Worm (Caenorhabditis elegans) whole organism, young adult: ENCODE measurements around the gene ech-5.
A peak's percentile ranks its signal among the peaks of the same experiment; 100 is the strongest.

ENCODE experiments used
- C17E4.6 ChIP-seq: fragments of 200-800 bp; sonication (Bioruptor generic); IDR thresholded peaks from 2 replicates; pipeline ENCODE4 v1.3.6; 2022; ENCODE audit warnings: missing genetic modification reagents, missing genetic modification characterization, missing compliant biosample characterization
- F33H1.4 ChIP-seq: fragments of 200-800 bp; sonication (Bioruptor generic); IDR thresholded peaks from 2 replicates; pipeline ENCODE4 v1.3.6; 2022; ENCODE audit warnings: missing genetic modification reagents, missing genetic modification characterization, missing compliant biosample characterization
- K11D2.4 ChIP-seq: fragments of 200-800 bp; sonication (Bioruptor generic); IDR thresholded peaks from 2 replicates; pipeline ENCODE4 v1.3.6; 2022; ENCODE audit warnings: missing genetic modification reagents, missing genetic modification characterization, missing compliant biosample characterization
- Y56A3A.18 ChIP-seq: fragments of 200-800 bp; sonication (Bioruptor generic); IDR thresholded peaks from 2 replicates; pipeline ENCODE4 v1.3.6; 2022; ENCODE audit warnings: missing genetic modification reagents, missing genetic modification characterization, missing compliant biosample characterization
- Y79H2A.3 ChIP-seq: fragments of 200-800 bp; sonication (Bioruptor generic); conservative IDR thresholded peaks from 2 replicates; pipeline ENCODE4 v1.3.6; 2022; ENCODE audit warnings: missing genetic modification reagents, missing genetic modification characterization, missing compliant biosample characterization
- akir-1 ChIP-seq: fragments of 200-800 bp; sonication (Bioruptor generic); optimal IDR thresholded peaks from 2 replicates; lab custom pipeline; 2018; ENCODE audit warnings: mild to moderate bottlenecking, missing genetic modification characterization, moderate library complexity, missing compliant biosample characterization
- aptf-2 ChIP-seq: fragments of 200-800 bp; sonication (Bioruptor generic); conservative IDR thresholded peaks from 2 replicates; pipeline ENCODE4 v1.3.6; 2022; ENCODE audit warnings: missing genetic modification reagents, missing genetic modification characterization, missing compliant biosample characterization
- attf-6 ChIP-seq: fragments of 200-800 bp; sonication (Bioruptor generic); IDR thresholded peaks from 2 replicates; pipeline ENCODE4 v1.3.6; 2022; ENCODE audit warnings: missing genetic modification reagents, missing genetic modification characterization, missing compliant biosample characterization
- cebp-1 ChIP-seq, 2 experiments: fragments of 200-800 bp in 1 of 2; sonication (Bioruptor generic) in 1 of 2; sonication (generic microtip) in 1 of 2; IDR thresholded peaks in 1 of 2; optimal IDR thresholded peaks in 1 of 2; 2 replicates each; pipeline versions ENCODE4 v1.3.6 to Lab custom; 2017 to 2022; ENCODE audit warnings: missing compliant biosample characterization in 2 of 2, missing genetic modification characterization in 2 of 2, mild to moderate bottlenecking in 1 of 2, missing genetic modification reagents in 1 of 2, moderate library complexity in 1 of 2
- ceh-100 ChIP-seq: fragments of 200-800 bp; sonication (Bioruptor generic); IDR thresholded peaks from 2 replicates; pipeline ENCODE4 v1.3.6; 2022; ENCODE audit warnings: missing genetic modification reagents, missing genetic modification characterization, missing compliant biosample characterization
- ceh-40 ChIP-seq: fragments of 200-800 bp; sonication (Bioruptor generic); IDR thresholded peaks from 2 replicates; pipeline ENCODE4 v1.3.6; 2022; ENCODE audit warnings: missing genetic modification characterization, missing compliant biosample characterization
- ceh-58 ChIP-seq: fragments of 200-800 bp; sonication (Bioruptor generic); IDR thresholded peaks from 2 replicates; pipeline ENCODE4 v1.3.6; 2022; ENCODE audit warnings: missing genetic modification characterization, missing compliant biosample characterization
- ceh-79 ChIP-seq: sonication (generic microtip); optimal IDR thresholded peaks from 2 replicates; lab custom pipeline; 2017; ENCODE audit warnings: mild to moderate bottlenecking, missing genetic modification characterization, missing compliant biosample characterization
- chd-7 ChIP-seq: sonication (generic microtip); optimal IDR thresholded peaks from 2 replicates; lab custom pipeline; 2016; ENCODE audit warnings: mild to moderate bottlenecking, missing genetic modification characterization, moderate library complexity, missing compliant biosample characterization
- dpff-1 ChIP-seq: sonication (generic microtip); optimal IDR thresholded peaks from 2 replicates; lab custom pipeline; 2017; ENCODE audit warnings: mild to moderate bottlenecking, missing genetic modification characterization, missing compliant biosample characterization
- dpl-1 ChIP-seq: fragments of 150-350 bp; optimal IDR thresholded peaks from 2 replicates; lab custom pipeline; 2014; ENCODE audit warnings: missing biosample characterization, missing genetic modification reagents, missing genetic modification characterization
- efl-1 ChIP-seq: fragments of 150-350 bp; optimal IDR thresholded peaks from 2 replicates; lab custom pipeline; 2014; ENCODE audit warnings: missing biosample characterization, missing genetic modification reagents, missing genetic modification characterization
- egl-18 ChIP-seq: fragments of 200-800 bp; sonication (Bioruptor generic); IDR thresholded peaks from 2 replicates; pipeline ENCODE4 v1.3.6; 2022; ENCODE audit warnings: missing genetic modification reagents, missing genetic modification characterization, missing compliant biosample characterization
- egl-44 ChIP-seq: fragments of 200-800 bp; sonication (Bioruptor generic); IDR thresholded peaks from 2 replicates; pipeline ENCODE4 v1.3.6; 2022; ENCODE audit warnings: missing genetic modification reagents, missing genetic modification characterization, missing compliant biosample characterization
- egrh-3 ChIP-seq: fragments of 200-800 bp; sonication (Bioruptor generic); IDR thresholded peaks from 2 replicates; pipeline ENCODE4 v1.3.6; 2022; ENCODE audit warnings: missing genetic modification reagents, missing genetic modification characterization, missing compliant biosample characterization
- hlh-12 ChIP-seq: sonication (generic microtip); optimal IDR thresholded peaks from 2 replicates; lab custom pipeline; 2016; ENCODE audit warnings: missing genetic modification characterization, missing compliant biosample characterization
- hsf-1 ChIP-seq: fragments of 200-800 bp; sonication (Bioruptor generic); IDR thresholded peaks from 2 replicates; pipeline ENCODE4 v1.3.6; 2022; ENCODE audit warnings: missing genetic modification reagents, missing genetic modification characterization, missing compliant biosample characterization
- lin-26 ChIP-seq: fragments of 200-800 bp; sonication (Bioruptor generic); IDR thresholded peaks from 2 replicates; pipeline ENCODE4 v1.3.6; 2022; ENCODE audit warnings: missing genetic modification reagents, missing genetic modification characterization, missing compliant biosample characterization
- lin-54 ChIP-seq: fragments of 200-800 bp; sonication (Bioruptor generic); optimal IDR thresholded peaks from 2 replicates; lab custom pipeline; 2018; ENCODE audit warnings: mild to moderate bottlenecking, missing genetic modification characterization, missing compliant biosample characterization
- lsl-1 ChIP-seq: fragments of 200-800 bp; sonication (Bioruptor generic); optimal IDR thresholded peaks from 2 replicates; lab custom pipeline; 2018; ENCODE audit warnings: mild to moderate bottlenecking, missing genetic modification characterization, moderate library complexity, missing compliant biosample characterization
- madf-6 ChIP-seq: fragments of 200-800 bp; sonication (Bioruptor generic); IDR thresholded peaks from 2 replicates; pipeline ENCODE4 v1.3.6; 2022; ENCODE audit warnings: missing genetic modification reagents, missing genetic modification characterization, missing compliant biosample characterization
- madf-8 ChIP-seq: fragments of 200-800 bp; sonication (Bioruptor generic); conservative IDR thresholded peaks from 2 replicates; pipeline ENCODE4 v1.3.6; 2022; ENCODE audit warnings: missing genetic modification reagents, missing genetic modification characterization, missing compliant biosample characterization
- nhr-179 ChIP-seq: sonication (generic microtip); optimal IDR thresholded peaks from 2 replicates; lab custom pipeline; 2016; ENCODE audit warnings: mild to moderate bottlenecking, missing genetic modification characterization, missing compliant biosample characterization
- pha-4 ChIP-seq: fragments of 150-350 bp; sonication (generic microtip); optimal IDR thresholded peaks from 2 replicates; lab custom pipeline; 2014; ENCODE audit warnings: missing biosample characterization, missing genetic modification reagents, missing genetic modification characterization
- rcor-1 ChIP-seq: fragments of 200-800 bp; sonication (Bioruptor generic); IDR thresholded peaks from 2 replicates; pipeline ENCODE4 v1.3.6; 2022; ENCODE audit warnings: missing genetic modification reagents, missing genetic modification characterization, missing compliant biosample characterization
- rec-8 ChIP-seq, 2 experiments: sonication (generic microtip); optimal IDR thresholded peaks; 2 replicates each; lab custom pipeline; 2016; ENCODE audit warnings: mild to moderate bottlenecking in 2 of 2, missing genetic modification characterization in 2 of 2, missing genetic modification reagents in 2 of 2, missing genotype in 2 of 2, missing biosample characterization in 1 of 2, missing compliant biosample characterization in 1 of 2, moderate library complexity in 1 of 2
- sea-2 ChIP-seq: fragments of 200-800 bp; sonication (Bioruptor generic); IDR thresholded peaks from 2 replicates; pipeline ENCODE4 v1.3.6; 2022; ENCODE audit warnings: missing genetic modification characterization, missing compliant biosample characterization
- unc-130 ChIP-seq: sonication (generic microtip); optimal IDR thresholded peaks from 2 replicates; lab custom pipeline; 2016; ENCODE audit warnings: missing genetic modification reagents, missing genetic modification characterization, missing compliant biosample characterization
- ztf-3 ChIP-seq: fragments of 200-800 bp; sonication (Bioruptor generic); optimal IDR thresholded peaks from 2 replicates; lab custom pipeline; 2018; ENCODE audit warnings: mild to moderate bottlenecking, missing genetic modification characterization, missing compliant biosample characterization

Gene ech-5

ce11 chrIV:829691-830090, 32.9 kb downstream of the ech-5 start (continued):
- TF ChIP-seq hlh-12 (tag; lab: Kevin White, UChicago) (no peak), K11D2.4 (no peak), ceh-40 (no peak), madf-8 (GFP tag; lab: Robert Waterston, UW) (peak; percentile 49), F33H1.4 (GFP tag; lab: Robert Waterston, UW) (peak; percentile 82)

ce11 chrIV:830262-830960, 33.6 kb downstream of the ech-5 start:
- no peak for TF ChIP-seq C17E4.6 (GFP tag; lab: Robert Waterston, UW)
- TF ChIP-seq attf-6 (GFP tag; lab: Robert Waterston, UW): no peak
- no peak for TF ChIP-seq akir-1 (GFP tag; lab: Kevin White, UChicago)
- no peak for TF ChIP-seq pha-4 (tag; lab: Kevin White, UChicago)
- peak; percentile 58 for TF ChIP-seq madf-6 (GFP tag; lab: Robert Waterston, UW)
- no peak for TF ChIP-seq rcor-1
- no peak for TF ChIP-seq rec-8 (tag; optimal IDR thresholded peaks at IDR 0.05; lab: Kevin White, UChicago)
- no peak for TF ChIP-seq ceh-100 (GFP tag; lab: Robert Waterston, UW)
- TF ChIP-seq K11D2.4: no peak
- TF ChIP-seq ceh-79: no peak
- peak; percentile 57 for TF ChIP-seq efl-1 (GFP tag; lab: Kevin White, UChicago)
- no peak for TF ChIP-seq egl-18 (GFP tag; lab: Robert Waterston, UW)
- no peak for TF ChIP-seq unc-130 (GFP tag; lab: Kevin White, UChicago)

ce11 chrIV:831796-832486, 35.1 kb downstream of the ech-5 start, which contains the start of the genes madf-1 and Y55F3BR.10:
Gene madf-1, minus strand, starts transcription at chrIV:831896.
Gene Y55F3BR.10, plus strand, starts transcription at chrIV:832436.
- TF ChIP-seq ztf-3 (GFP tag; lab: Kevin White, UChicago) (no peak), madf-6 (GFP tag; lab: Robert Waterston, UW) (no peak), nhr-179 (tag; lab: Kevin White, UChicago) (no peak), aptf-2 (GFP tag; lab: Robert Waterston, UW) (no peak), egl-18 (GFP tag; lab: Robert Waterston, UW) (no peak), hsf-1 (GFP tag; lab: Robert Waterston, UW) (no peak), egl-44 (GFP tag; lab: Robert Waterston, UW) (no peak), lin-26 (GFP tag; lab: Robert Waterston, UW) (no peak)

- TF ChIP-seq cebp-1 (GFP tag; IDR thresholded peaks at IDR 0.05; lab: Robert Waterston, UW) (0 out of 2 replicates have a peak, but pooled peaks have one; percentile 11), cebp-1 (tag; optimal IDR thresholded peaks at IDR 0.05; lab: Kevin White, UChicago) (peak; percentile 29), efl-1 (GFP tag; lab: Kevin White, UChicago) (peak; percentile 5), ceh-58 (GFP tag; lab: Robert Waterston, UW) (no peak)
- TF ChIP-seq, all 124 proteins: peak for 2
These were observed 36.7 kb downstream of the ech-5 start for ce11 chrIV:833517-833916.

ce11 chrIV:842095-842494, 45.3 kb downstream of the ech-5 start, which contains the start of gene Y55F3BR.6:
Gene Y55F3BR.6, minus strand, starts transcription at chrIV:842126.
- TF ChIP-seq Y56A3A.18 (GFP tag; lab: Robert Waterston, UW) (no peak), efl-1 (GFP tag; lab: Kevin White, UChicago) (peak; percentile 61), lin-54 (GFP tag; lab: Kevin White, UChicago) (peak; percentile 79), madf-6 (GFP tag; lab: Robert Waterston, UW) (peak; percentile 23; the same call in 1 of the 2 replicates), chd-7 (no peak), ceh-79 (no peak), egrh-3 (no peak), dpl-1 (GFP tag; lab: Kevin White, UChicago) (peak; percentile 30), lsl-1 (peak; percentile 27), sea-2 (no peak), Y79H2A.3 (no peak), dpff-1 (tag; lab: Kevin White, UChicago) (no peak)
